Worm (Caenorhabditis elegans) whole organism, L2 larva: Measurements from ENCODE around the gene C10A4.9.

ENCODE experiments used
- R02D3.7 ChIP-seq: fragments of 150-350 bp; optimal IDR thresholded peaks from 2 replicates; lab custom pipeline; 2014; ENCODE audit warnings: missing biosample characterization, missing genetic modification characterization
- alr-1 ChIP-seq: fragments of 150-350 bp; optimal IDR thresholded peaks from 2 replicates; lab custom pipeline; 2014; ENCODE audit warnings: missing biosample characterization, missing genetic modification characterization
- aly-2 ChIP-seq: fragments of 150-350 bp; optimal IDR thresholded peaks from 2 replicates; lab custom pipeline; 2014; ENCODE audit warnings: missing biosample characterization, missing genetic modification characterization
- ama-1 ChIP-seq: fragments of 150-350 bp; optimal IDR thresholded peaks from 2 replicates; lab custom pipeline; 2018; ENCODE audit warnings: inconsistent platforms
- blmp-1 ChIP-seq: sonication (generic microtip); optimal IDR thresholded peaks from 2 replicates; lab custom pipeline; 2017; ENCODE audit warnings: missing genetic modification characterization, mild to moderate bottlenecking, missing compliant biosample characterization, antibody characterized with exemption, moderate library complexity; ENCODE audit not compliant: insufficient read depth
- ceh-82 ChIP-seq: fragments of 150-350 bp; optimal IDR thresholded peaks from 2 replicates; lab custom pipeline; 2014; ENCODE audit warnings: missing biosample characterization, missing genetic modification characterization
- dmd-4 ChIP-seq: sonication (generic microtip); optimal IDR thresholded peaks from 2 replicates; lab custom pipeline; 2017; ENCODE audit warnings: missing biosample characterization, missing genetic modification characterization
- egl-27 ChIP-seq: sonication (generic microtip); optimal IDR thresholded peaks from 3 replicates; lab custom pipeline; 2017; ENCODE audit warnings: missing biosample characterization, missing genetic modification reagents, missing genetic modification characterization
- elt-3 ChIP-seq: sonication (generic microtip); optimal IDR thresholded peaks from 2 replicates; lab custom pipeline; 2017; ENCODE audit warnings: missing biosample characterization, missing genetic modification characterization
- fos-1 ChIP-seq: fragments of 150-350 bp; optimal IDR thresholded peaks from 2 replicates; lab custom pipeline; 2014; ENCODE audit warnings: missing biosample characterization, missing genetic modification characterization
- gmeb-1 ChIP-seq: fragments of 150-350 bp; optimal IDR thresholded peaks from 2 replicates; lab custom pipeline; 2014; ENCODE audit warnings: missing biosample characterization, missing genetic modification characterization
- lin-11 ChIP-seq: fragments of 150-350 bp; sonication (generic microtip); optimal IDR thresholded peaks from 2 replicates; lab custom pipeline; 2014; ENCODE audit warnings: missing biosample characterization, missing genetic modification characterization, inconsistent platforms, mixed read lengths
- lin-13 ChIP-seq: fragments of 150-350 bp; optimal IDR thresholded peaks from 2 replicates; lab custom pipeline; 2014; ENCODE audit warnings: missing biosample characterization, missing genetic modification reagents, missing genetic modification characterization
- mab-5 ChIP-seq: fragments of 150-350 bp; optimal IDR thresholded peaks from 2 replicates; lab custom pipeline; 2014; ENCODE audit warnings: missing biosample characterization, missing genetic modification characterization
- mbf-1 ChIP-seq: sonication (generic microtip); optimal IDR thresholded peaks from 2 replicates; lab custom pipeline; 2017; ENCODE audit warnings: missing biosample characterization, missing genetic modification characterization
- mdl-1 ChIP-seq, 2 experiments: fragments of 150-350 bp in 1 of 2; sonication (generic microtip) in 1 of 2; optimal IDR thresholded peaks; 2 replicates each; lab custom pipeline; 2017; ENCODE audit warnings: missing biosample characterization in 2 of 2, missing genetic modification characterization in 2 of 2
- nhr-10 ChIP-seq: sonication (generic microtip); optimal IDR thresholded peaks from 2 replicates; lab custom pipeline; 2017; ENCODE audit warnings: missing biosample characterization, missing genetic modification characterization
- nhr-12 ChIP-seq: fragments of 150-350 bp; optimal IDR thresholded peaks from 2 replicates; lab custom pipeline; 2014; ENCODE audit warnings: missing biosample characterization, missing genetic modification characterization
- nhr-129 ChIP-seq: fragments of 150-350 bp; optimal IDR thresholded peaks from 2 replicates; lab custom pipeline; 2014; ENCODE audit warnings: missing biosample characterization, missing genetic modification characterization
- nhr-21 ChIP-seq: fragments of 150-350 bp; optimal IDR thresholded peaks from 2 replicates; lab custom pipeline; 2014; ENCODE audit warnings: missing biosample characterization, missing genetic modification characterization
- nhr-23 ChIP-seq: fragments of 150-350 bp; optimal IDR thresholded peaks from 2 replicates; lab custom pipeline; 2014; ENCODE audit warnings: missing biosample characterization, missing genetic modification reagents, missing genetic modification characterization
- nhr-237 ChIP-seq: fragments of 150-350 bp; optimal IDR thresholded peaks from 2 replicates; lab custom pipeline; 2014; ENCODE audit warnings: missing biosample characterization, missing genetic modification characterization
- nhr-6 ChIP-seq: fragments of 150-350 bp; optimal IDR thresholded peaks from 2 replicates; lab custom pipeline; 2014; ENCODE audit warnings: missing biosample characterization, missing genetic modification characterization
- nhr-77 ChIP-seq: fragments of 150-350 bp; optimal IDR thresholded peaks from 2 replicates; lab custom pipeline; 2014; ENCODE audit warnings: missing biosample characterization, missing genetic modification characterization
- peb-1 ChIP-seq: fragments of 150-350 bp; optimal IDR thresholded peaks from 2 replicates; lab custom pipeline; 2014; ENCODE audit warnings: missing biosample characterization, missing genetic modification characterization
- skn-1 ChIP-seq: sonication (generic microtip); optimal IDR thresholded peaks from 2 replicates; lab custom pipeline; 2017; ENCODE audit warnings: missing biosample characterization, missing genetic modification characterization
- sma-3 ChIP-seq: sonication (generic microtip); optimal IDR thresholded peaks from 2 replicates; lab custom pipeline; 2016; ENCODE audit warnings: missing genetic modification reagents, missing genetic modification characterization, missing compliant biosample characterization
- sma-9 ChIP-seq, 2 experiments: fragments of 150-350 bp in 1 of 2; sonication (generic microtip) in 1 of 2; optimal IDR thresholded peaks; 2 replicates each; lab custom pipeline; 2014 to 2016; ENCODE audit warnings: missing genetic modification characterization in 2 of 2, mild to moderate bottlenecking in 1 of 2, missing biosample characterization in 1 of 2, missing compliant biosample characterization in 1 of 2, missing genetic modification reagents in 1 of 2, moderate library complexity in 1 of 2
- snpc-4 ChIP-seq: fragments of 150-350 bp; optimal IDR thresholded peaks from 2 replicates; lab custom pipeline; 2014; ENCODE audit warnings: missing biosample characterization, missing genetic modification characterization
- unc-39 ChIP-seq: fragments of 150-350 bp; optimal IDR thresholded peaks from 2 replicates; lab custom pipeline; 2014; ENCODE audit warnings: missing biosample characterization, missing genetic modification characterization
- unc-62 ChIP-seq: fragments of 150-350 bp; optimal IDR thresholded peaks from 2 replicates; lab custom pipeline; 2014; ENCODE audit warnings: missing biosample characterization, missing genetic modification reagents, missing genetic modification characterization
- ztf-1 ChIP-seq: fragments of 200-800 bp; sonication (Bioruptor generic); conservative IDR thresholded peaks from 2 replicates; pipeline ENCODE4 v1.3.6; 2022; ENCODE audit warnings: missing genetic modification characterization, missing compliant biosample characterization
- ztf-11 ChIP-seq: sonication (generic microtip); optimal IDR thresholded peaks from 2 replicates; lab custom pipeline; 2017; ENCODE audit warnings: missing biosample characterization, missing genetic modification characterization
- ztf-4 ChIP-seq: fragments of 150-350 bp; optimal IDR thresholded peaks from 2 replicates; lab custom pipeline; 2014; ENCODE audit warnings: missing biosample characterization, missing genetic modification characterization

C10A4.9 gene

DNA sequence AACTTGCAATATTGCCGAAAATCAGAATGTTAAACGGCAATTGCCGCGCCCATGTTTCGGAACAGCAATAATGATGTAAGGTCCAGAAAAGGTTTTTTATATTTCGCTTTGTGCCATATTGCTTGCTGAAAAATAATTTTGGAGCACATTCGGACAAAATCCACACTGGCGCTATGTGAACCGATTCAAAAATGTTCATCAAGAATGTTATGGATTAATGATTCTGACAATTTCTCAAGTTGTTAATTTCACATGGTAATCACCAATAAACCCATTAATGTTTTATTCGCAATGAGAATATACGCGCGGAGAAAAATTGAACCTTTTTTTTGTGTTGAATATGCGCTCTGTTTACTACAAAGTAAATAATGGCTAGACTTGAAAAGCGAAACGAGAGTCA, 16.1 kb upstream of the C10A4.9 start:
- no peak for TF ChIP-seq ama-1 (lab: Kevin White, UChicago)
- TF ChIP-seq elt-3 (tag; lab: Kevin White, UChicago), result no peak
- TF ChIP-seq mab-5, result no peak
- TF ChIP-seq snpc-4 (tag; lab: Kevin White, UChicago), result no peak
- no peak for TF ChIP-seq unc-39 (tag; lab: Kevin White, UChicago)
- TF ChIP-seq nhr-10 (tag; lab: Kevin White, UChicago), result no peak
- TF ChIP-seq ztf-1 (GFP tag; lab: Robert Waterston, UW), result no peak
- TF ChIP-seq mdl-1 (tag; optimal IDR thresholded peaks at IDR 0.05; lab: Kevin White, UChicago), result no peak
- no peak for TF ChIP-seq dmd-4 (tag; lab: Kevin White, UChicago)
- no peak for TF ChIP-seq ceh-82 (tag; lab: Kevin White, UChicago)
- no peak for TF ChIP-seq alr-1 (tag; lab: Kevin White, UChicago)
- no peak for TF ChIP-seq peb-1
- no peak for TF ChIP-seq lin-11
- TF ChIP-seq aly-2 (tag; lab: Kevin White, UChicago), result no peak
- no peak for TF ChIP-seq nhr-21
- no peak for TF ChIP-seq nhr-12 (tag; lab: Kevin White, UChicago)

DNA sequence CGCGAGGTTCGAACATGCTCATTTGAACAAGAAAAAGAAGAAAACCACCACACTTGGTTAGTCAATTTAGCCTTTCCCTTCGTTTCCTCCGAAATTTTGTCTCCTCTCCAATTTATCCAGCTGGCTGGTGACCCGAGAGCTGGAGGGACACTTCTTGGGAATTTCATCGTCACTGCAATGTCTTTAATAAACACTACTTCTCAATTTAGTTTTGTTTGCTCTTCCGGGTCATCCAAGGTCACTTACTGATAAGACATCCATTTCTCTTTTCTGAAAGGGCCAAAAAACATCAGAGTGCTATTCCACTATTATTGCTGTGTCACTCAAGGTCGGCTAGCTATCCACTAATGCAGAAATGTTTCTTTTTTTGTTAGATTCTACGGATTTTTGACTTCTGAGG, 15.3 kb upstream of the C10A4.9 start, which contains the start of gene C10A4.3:
C10A4.3 (plus strand) TSS at position 301 of the 400 bp plus-strand sequence.
- TF ChIP-seq nhr-237 (tag; lab: Kevin White, UChicago) (no peak), nhr-23 (tag; lab: Kevin White, UChicago) (no peak), nhr-6 (tag; lab: Kevin White, UChicago) (no peak), ztf-4 (tag; lab: Kevin White, UChicago) (no peak), sma-9 (GFP tag; optimal IDR thresholded peaks at IDR 0.05; lab: Kevin White, UChicago) (no peak), sma-9 (tag; optimal IDR thresholded peaks at IDR 0.05; lab: Kevin White, UChicago) (no peak), dmd-4 (tag; lab: Kevin White, UChicago) (no peak), nhr-12 (tag; lab: Kevin White, UChicago) (no peak), R02D3.7 (tag; lab: Kevin White, UChicago) (no peak), elt-3 (tag; lab: Kevin White, UChicago) (no peak), gmeb-1 (tag; lab: Kevin White, UChicago) (no peak), mdl-1 (tag; optimal IDR thresholded peaks at IDR 0.05; lab: Kevin White, UChicago) (no peak), fos-1 (tag; lab: Kevin White, UChicago) (no peak), snpc-4 (tag; lab: Kevin White, UChicago) (no peak), ama-1 (lab: Kevin White, UChicago) (no peak), ztf-1 (GFP tag; lab: Robert Waterston, UW) (no peak), egl-27 (tag; lab: Kevin White, UChicago) (no peak), alr-1 (tag; lab: Kevin White, UChicago) (no peak), nhr-21 (no peak), ztf-11 (tag; lab: Kevin White, UChicago) (no peak)
- TF ChIP-seq, all 48 proteins: peak for 0

DNA sequence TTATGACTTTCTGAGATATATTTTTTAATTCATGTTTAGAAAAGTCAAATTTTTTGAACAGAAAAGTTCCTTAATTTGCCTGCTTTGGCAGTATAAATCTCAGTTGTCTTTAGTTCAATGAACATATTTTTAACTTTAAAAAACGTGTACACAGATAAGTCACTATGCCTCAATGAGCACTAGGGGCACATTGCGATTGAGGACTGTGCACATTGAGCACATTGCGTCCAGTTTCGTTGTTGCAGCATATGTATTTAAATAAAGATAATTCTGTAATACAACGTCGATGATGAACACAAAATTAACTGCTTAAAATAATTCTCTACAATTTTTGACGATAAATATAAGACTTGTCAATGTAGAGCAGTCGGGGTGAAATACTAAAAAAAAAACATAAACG, 12.9 kb upstream of the C10A4.9 start:
- TF ChIP-seq nhr-10 (tag; lab: Kevin White, UChicago), result no peak
- TF ChIP-seq skn-1 (tag; lab: Kevin White, UChicago), result no peak
- no peak for TF ChIP-seq sma-3 (GFP tag; lab: Kevin White, UChicago)
- no peak for TF ChIP-seq peb-1
- no peak for TF ChIP-seq alr-1 (tag; lab: Kevin White, UChicago)
- no peak for TF ChIP-seq mbf-1 (tag; lab: Kevin White, UChicago)
- no peak for TF ChIP-seq nhr-237 (tag; lab: Kevin White, UChicago)
- TF ChIP-seq snpc-4 (tag; lab: Kevin White, UChicago), result no peak
- TF ChIP-seq unc-39 (tag; lab: Kevin White, UChicago), result no peak
- TF ChIP-seq dmd-4 (tag; lab: Kevin White, UChicago), result no peak
- TF ChIP-seq nhr-77 (tag; lab: Kevin White, UChicago), result no peak
- no peak for TF ChIP-seq nhr-23 (tag; lab: Kevin White, UChicago)
- no peak for TF ChIP-seq nhr-129
- no peak for TF ChIP-seq unc-62 (GFP tag; lab: Kevin White, UChicago)
- TF ChIP-seq lin-13, result no peak

DNA sequence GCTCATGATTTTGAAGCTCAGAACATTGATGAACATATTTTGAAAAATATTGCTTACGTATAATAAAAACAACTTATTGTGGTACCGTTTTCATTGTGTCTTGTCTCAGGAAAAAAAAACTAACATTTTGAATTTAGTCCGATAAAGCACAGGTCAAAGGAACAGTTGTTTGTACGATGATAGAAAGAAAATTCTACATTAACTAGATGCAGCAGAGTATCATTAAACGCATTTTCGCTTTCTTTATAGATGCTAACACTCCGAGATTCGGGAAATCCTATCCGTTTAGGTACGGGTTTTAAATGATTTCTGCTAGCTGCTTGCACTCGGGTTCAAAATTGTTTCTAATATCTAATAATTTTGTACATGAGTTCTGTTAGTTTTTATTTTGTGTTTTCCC, 11.6 kb upstream of the C10A4.9 start:
- TF ChIP-seq blmp-1 (tag; lab: Kevin White, UChicago) (no peak), nhr-77 (tag; lab: Kevin White, UChicago) (no peak), aly-2 (tag; lab: Kevin White, UChicago) (no peak)
